Worm (Caenorhabditis elegans) whole organism, L3 larva: Measurements from ENCODE around the gene F07F6.1.

ENCODE experiments used
- elt-2 ChIP-seq: sonication (generic microtip); optimal IDR thresholded peaks from 2 replicates; lab custom pipeline; 2016; ENCODE audit warnings: missing genetic modification reagents, mild to moderate bottlenecking, missing genetic modification characterization, missing compliant biosample characterization
- lin-39 ChIP-seq: fragments of 150-350 bp; optimal IDR thresholded peaks from 2 replicates; lab custom pipeline; 2018; ENCODE audit warnings: missing biosample characterization, missing genetic modification reagents, missing genetic modification characterization
- tbx-2 ChIP-seq: sonication (generic microtip); optimal IDR thresholded peaks from 2 replicates; lab custom pipeline; 2016; ENCODE audit warnings: mild to moderate bottlenecking, missing genetic modification characterization, missing compliant biosample characterization

DNA sequence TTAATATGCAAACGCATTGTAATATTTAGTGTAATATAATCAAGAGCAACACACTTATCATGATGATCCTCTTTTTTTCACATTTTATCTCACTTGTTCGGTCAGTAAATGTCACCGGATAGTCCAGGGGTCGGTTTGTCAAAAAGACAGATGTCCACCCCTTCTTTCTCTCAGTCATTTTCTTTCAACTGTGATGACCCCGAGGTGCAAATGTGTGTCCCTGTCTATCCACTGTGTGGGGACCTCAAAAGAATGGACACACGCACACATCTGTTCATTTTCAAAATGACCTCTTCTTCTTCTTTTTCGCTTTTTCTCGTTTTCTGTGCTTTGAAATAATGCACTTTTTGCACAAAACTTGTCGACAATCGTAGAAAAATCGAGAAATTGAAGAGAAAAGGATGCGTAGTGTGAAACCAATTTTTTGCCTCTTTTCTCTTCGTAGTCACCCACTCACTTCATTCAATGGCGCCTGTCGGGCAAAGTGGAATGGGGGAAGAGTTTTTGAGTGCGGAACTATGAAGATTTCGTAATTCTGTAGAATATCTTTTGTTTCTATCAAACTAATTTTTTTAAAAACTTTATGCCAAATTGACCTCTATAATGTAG is 26.1 kb downstream of the F07F6.1 start:
- TF ChIP-seq elt-2 (tag; lab: Kevin White, UChicago) (no peak), lin-39 (peak; percentile 56), tbx-2 (no peak)
